Fruit fly (Drosophila melanogaster) S2 (cell line): ENCODE measurements around the gene Tsp66E.

Experiments used
- CG8478 ChIP-seq: fragments of >200 bp; optimal IDR thresholded peaks from 2 replicates; lab custom pipeline; 2018
- CTCF ChIP-seq, 2 experiments: fragments of >200 bp; optimal IDR thresholded peaks; 2 replicates each; lab custom pipeline; 2018

dm6 chr3L:8888533-8888932 is 23.8 kb upstream of the Tsp66E start, which contains the start of gene CG43169:
- no peak for TF ChIP-seq CG8478 (lab: Kevin White, UChicago)
- no peak for TF ChIP-seq CTCF (optimal IDR thresholded peaks at IDR 0.05; lab: Kevin White, UChicago)
